Fruit fly (Drosophila melanogaster) whole organism: ENCODE data around the gene Trf2.

Experiments
- pan ChIP-seq: fragments of >200 bp; optimal IDR thresholded peaks from 2 replicates; lab custom pipeline; 2017
- psq ChIP-seq: fragments of >200 bp; optimal IDR thresholded peaks from 2 replicates; lab custom pipeline; 2017

dm6 chrX:8408971-8409455, at the start of gene Trf2:
- TF ChIP-seq psq (lab: Kevin White, UChicago) = no peak
- TF ChIP-seq pan (lab: Kevin White, UChicago) = no peak
